Fruit fly (Drosophila melanogaster) whole organism, wandering third instar larva: ENCODE results near the gene Sptz.

ENCODE experiments used
- Dif ChIP-seq: fragments of 200-275, 200-300 bp; sonication (Bioruptor generic); optimal IDR thresholded peaks from 2 replicates; lab custom pipeline; 2018; ENCODE audit warnings: missing biosample characterization, missing genetic modification characterization; ENCODE audit not compliant: partially characterized antibody
- Mio ChIP-seq: sonication (Bioruptor generic); optimal IDR thresholded peaks from 2 replicates; lab custom pipeline; 2016; ENCODE audit warnings: missing biosample characterization, missing genetic modification characterization

DNA sequence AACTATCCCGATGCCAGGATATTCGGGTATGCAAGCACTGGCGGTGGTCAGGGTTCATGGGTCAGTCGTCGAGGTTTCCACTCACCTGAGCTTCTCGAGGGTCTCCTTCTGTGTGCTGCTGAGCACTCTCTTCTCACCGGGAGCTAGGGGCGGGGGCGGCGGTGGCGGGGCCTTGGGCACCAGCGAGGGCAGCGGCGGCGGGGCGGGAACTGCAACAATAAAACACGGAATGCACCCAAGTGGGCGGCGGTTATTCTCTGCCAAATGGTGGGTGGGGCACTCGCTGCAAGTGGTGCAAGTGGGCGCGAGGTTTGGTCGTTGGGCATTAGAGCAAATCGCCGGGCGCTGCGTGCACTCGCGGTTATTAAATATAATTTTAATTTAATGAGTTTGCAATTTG is 19.1 kb downstream of the Sptz start:
- TF ChIP-seq Dif (GFP tag; lab: Kevin White, UChicago), result no peak
- TF ChIP-seq Mio (GFP tag; lab: Kevin White, UChicago), result no peak
